Fruit fly (Drosophila melanogaster): ENCODE data around the gene CG14315.
A peak's percentile ranks its signal among the peaks of the same experiment; 100 is the strongest.

The CG14315 gene

DNA sequence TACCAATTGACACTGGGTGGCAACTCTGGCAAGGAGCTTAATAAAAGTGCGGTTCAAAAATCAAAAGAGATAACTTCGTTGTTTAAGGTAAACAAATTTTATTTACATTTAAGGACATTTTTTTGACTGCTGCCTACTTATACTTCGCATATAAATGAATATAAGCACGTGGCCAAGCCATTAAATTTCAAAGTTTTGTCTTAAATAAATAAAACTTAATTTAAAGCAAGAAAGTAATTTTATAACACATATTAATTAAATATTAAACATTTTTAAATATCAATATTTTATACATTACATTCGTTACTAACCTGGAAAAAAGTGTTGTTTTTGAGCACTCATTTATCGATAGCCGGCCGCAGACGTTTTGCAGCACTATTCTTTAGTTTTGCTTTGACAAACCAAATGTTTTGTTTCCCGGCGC, 30.2 kb downstream of the CG14315 start, which contains the start of the genes CG12321 and MED17 (continued):
- TF ChIP-seq CG10959 (GFP tag; IDR thresholded peaks at IDR 0.05) (peak; percentile 73), sr (GFP tag; IDR thresholded peaks at IDR 0.05) (no peak), chinmo (GFP tag; IDR thresholded peaks at IDR 0.05; ENCODE audit: partially characterized antibody) (no peak), D19A (tag; optimal IDR thresholded peaks at IDR 0.05) (peak; percentile 76), E2f2 (GFP tag; IDR thresholded peaks at IDR 0.05) (peak; percentile 73), CG2120 (GFP tag; optimal IDR thresholded peaks at IDR 0.05) (peak; percentile 91), Nf-YA (GFP tag; IDR thresholded peaks at IDR 0.05) (peak; percentile 80), CG4360 (GFP tag; IDR thresholded peaks at IDR 0.05) (no peak), CG3407 (GFP tag; optimal IDR thresholded peaks at IDR 0.05) (peak; percentile 70), CG9797 (GFP tag; optimal IDR thresholded peaks at IDR 0.05) (peak; percentile 22), CG12299 (tag; optimal IDR thresholded peaks at IDR 0.05) (peak; percentile 68), tup (GFP tag; optimal IDR thresholded peaks at IDR 0.05) (peak; percentile 71), NK7.1 (GFP tag; optimal IDR thresholded peaks at IDR 0.05) (no peak), prd (optimal IDR thresholded peaks at IDR 0.05) (no peak), prd (GFP tag; IDR thresholded peaks at IDR 0.05) (peak; percentile 89), Abd-B (GFP tag; optimal IDR thresholded peaks at IDR 0.05) (peak; percentile 94), btn (GFP tag; optimal IDR thresholded peaks at IDR 0.05) (no peak), ab (GFP tag; optimal IDR thresholded peaks at IDR 0.05) (peak; percentile 41), Elba2 (GFP tag; optimal IDR thresholded peaks at IDR 0.05) (peak; percentile 55), gro (GFP tag; optimal IDR thresholded peaks at IDR 0.05) (no peak), slp2 (GFP tag; optimal IDR thresholded peaks at IDR 0.05) (no peak), Myb (GFP tag; optimal IDR thresholded peaks at IDR 0.05) (peak; percentile 38), CG4404 (GFP tag; IDR thresholded peaks at IDR 0.05) (peak; percentile 86), insv (GFP tag; optimal IDR thresholded peaks at IDR 0.05) (peak in 1 of 2 experiments; percentile 57), CTCF (GFP tag; optimal IDR thresholded peaks at IDR 0.05) (peak; percentile 48), Sry-β (GFP tag; optimal IDR thresholded peaks at IDR 0.05) (peak; percentile 45), Pdp1 (GFP tag; optimal IDR thresholded peaks at IDR 0.05) (peak; percentile 55 to 57), CG1603 (tag; optimal IDR thresholded peaks at IDR 0.05) (no peak), CG7745 (tag; optimal IDR thresholded peaks at IDR 0.05) (no peak), chm (GFP tag; IDR thresholded peaks at IDR 0.05) (peak; percentile 79), CG11398 (GFP tag; optimal IDR thresholded peaks at IDR 0.05) (no peak), gce (GFP tag; IDR thresholded peaks at IDR 0.05) (peak; percentile 72; the same call in 2 of the 3 replicates), CG10209 (GFP tag; optimal IDR thresholded peaks at IDR 0.05) (peak; percentile 92), CG8944 (GFP tag; optimal IDR thresholded peaks at IDR 0.05) (peak; percentile 67), CG15601 (tag; optimal IDR thresholded peaks at IDR 0.05) (peak; percentile 81), CG4424 (GFP tag; optimal IDR thresholded peaks at IDR 0.05) (peak; percentile 91), Scr (GFP tag; IDR thresholded peaks at IDR 0.05; ENCODE audit: partially characterized antibody) (0 out of 2 replicates have a peak, but pooled peaks have one; percentile 16), CG9609 (GFP tag; optimal IDR thresholded peaks at IDR 0.05) (peak; percentile 56), CG2199 (GFP tag; IDR thresholded peaks at IDR 0.05) (no peak), grn (GFP tag; optimal IDR thresholded peaks at IDR 0.05) (no peak), CG34224 (GFP tag; IDR thresholded peaks at IDR 0.05; ENCODE audit: partially characterized antibody) (no peak), her (GFP tag; optimal IDR thresholded peaks at IDR 0.05) (no peak), E2f1 (GFP tag; IDR thresholded peaks at IDR 0.05) (peak; percentile 88), CG17385 (GFP tag; optimal IDR thresholded peaks at IDR 0.05) (peak; percentile 85), ranshi (GFP tag; IDR thresholded peaks at IDR 0.05) (peak; percentile 88), GATAe (GFP tag; conservative IDR thresholded peaks at IDR 0.05) (peak; percentile 62; the same call in 1 of the 2 replicates), CG32767 (GFP tag; IDR thresholded peaks at IDR 0.05) (peak; percentile 72), TFAM (GFP tag; optimal IDR thresholded peaks at IDR 0.05) (no peak), CG10366 (GFP tag; IDR thresholded peaks at IDR 0.05) (peak; percentile 82), Dbx (GFP tag; IDR thresholded peaks at IDR 0.05) (peak; percentile 96), CG10147 (GFP tag; optimal IDR thresholded peaks at IDR 0.05) (peak; percentile 88), Neu2 (GFP tag; optimal IDR thresholded peaks at IDR 0.05; ENCODE audit: borderline replicate concordance) (no peak)

Data from whole organism, embryonic.